Worm (Caenorhabditis elegans) whole organism, L1 larva: ENCODE data around the gene C31A11.13.
A peak's percentile ranks its signal among the peaks of the same experiment; 100 is the strongest.

ENCODE experiments used
- C16A3.4 ChIP-seq: fragments of 150-350 bp; optimal IDR thresholded peaks from 2 replicates; lab custom pipeline; 2014; ENCODE audit warnings: missing biosample characterization, missing genetic modification characterization
- C34B4.2 ChIP-seq: sonication (generic microtip); optimal IDR thresholded peaks from 2 replicates; lab custom pipeline; 2017; ENCODE audit warnings: mild to moderate bottlenecking, missing genetic modification characterization, missing compliant biosample characterization
- F16B12.6 ChIP-seq: fragments of 150-350 bp; optimal IDR thresholded peaks from 2 replicates; lab custom pipeline; 2014; ENCODE audit warnings: missing biosample characterization, missing genetic modification characterization
- Y116A8C.19 ChIP-seq: sonication (generic microtip); optimal IDR thresholded peaks from 2 replicates; lab custom pipeline; 2016; ENCODE audit warnings: missing compliant biosample characterization, missing genetic modification characterization, borderline replicate concordance
- ama-1 ChIP-seq: fragments of 150-350 bp; optimal IDR thresholded peaks from 2 replicates; lab custom pipeline; 2014
- blmp-1 ChIP-seq: fragments of 150-350 bp; optimal IDR thresholded peaks from 2 replicates; lab custom pipeline; 2014; ENCODE audit warnings: missing biosample characterization, missing genetic modification characterization
- ceh-82 ChIP-seq, 3 experiments: fragments of 150-350 bp in 1 of 3; sonication (generic microtip) in 2 of 3; optimal IDR thresholded peaks; 2 replicates each; lab custom pipeline; 2014 to 2017; ENCODE audit warnings: missing biosample characterization in 3 of 3, missing genetic modification characterization in 3 of 3
- ceh-90 ChIP-seq: sonication (generic microtip); optimal IDR thresholded peaks from 2 replicates; lab custom pipeline; 2016; ENCODE audit warnings: missing genetic modification characterization, missing compliant biosample characterization
- dpl-1 ChIP-seq, 3 experiments: fragments of 150-350 bp in 2 of 3; sonication (generic microtip) in 1 of 3; optimal IDR thresholded peaks; 2 replicates each; lab custom pipeline; 2014 to 2017; ENCODE audit warnings: missing biosample characterization in 3 of 3, missing genetic modification characterization in 3 of 3, missing genetic modification reagents in 3 of 3
- dsc-1 ChIP-seq: sonication (generic microtip); optimal IDR thresholded peaks from 2 replicates; lab custom pipeline; 2016; ENCODE audit warnings: mild to moderate bottlenecking, missing genetic modification characterization, missing compliant biosample characterization
- efl-1 ChIP-seq, 4 experiments: fragments of 150-350 bp; optimal IDR thresholded peaks in 3 of 4; peaks in 1 of 4; 1 replicate in 1 of 4; 2 replicates in 3 of 4; lab custom pipeline; 2014; ENCODE audit warnings: missing biosample characterization in 2 of 4, missing genetic modification characterization in 2 of 4, missing genetic modification reagents in 2 of 4
- egl-13 ChIP-seq: sonication (generic microtip); optimal IDR thresholded peaks from 2 replicates; lab custom pipeline; 2016; ENCODE audit warnings: missing genotype, missing genetic modification reagents, missing genetic modification characterization, missing compliant biosample characterization
- elt-2 ChIP-seq: sonication (generic microtip); optimal IDR thresholded peaks from 2 replicates; lab custom pipeline; 2016; ENCODE audit warnings: missing genetic modification characterization, mild to moderate bottlenecking, inconsistent platforms, missing compliant biosample characterization, missing genetic modification reagents
- fkh-10 ChIP-seq: sonication (generic microtip); optimal IDR thresholded peaks from 2 replicates; lab custom pipeline; 2017; ENCODE audit warnings: missing biosample characterization, missing genetic modification reagents, missing genetic modification characterization
- fkh-4 ChIP-seq: sonication (generic microtip); optimal IDR thresholded peaks from 2 replicates; lab custom pipeline; 2016; ENCODE audit warnings: missing compliant biosample characterization, missing genetic modification characterization, borderline replicate concordance
- fkh-8 ChIP-seq: sonication (generic microtip); optimal IDR thresholded peaks from 2 replicates; lab custom pipeline; 2016; ENCODE audit warnings: mild to moderate bottlenecking, missing genetic modification characterization, missing compliant biosample characterization
- grh-1 ChIP-seq: fragments of 200-800 bp; sonication (Bioruptor generic); IDR thresholded peaks from 2 replicates; pipeline ENCODE4 v1.3.6; 2022; ENCODE audit warnings: missing genetic modification reagents, missing genetic modification characterization, missing compliant biosample characterization
- jun-1 ChIP-seq: fragments of 150-350 bp; optimal IDR thresholded peaks from 2 replicates; lab custom pipeline; 2014; ENCODE audit warnings: missing biosample characterization, missing genetic modification reagents, missing genetic modification characterization
- lin-13 ChIP-seq: fragments of 150-350 bp; optimal IDR thresholded peaks from 2 replicates; lab custom pipeline; 2014; ENCODE audit warnings: missing biosample characterization, missing genetic modification reagents, missing genetic modification characterization
- lin-14 ChIP-seq: fragments of 200-800 bp; sonication (Bioruptor generic); optimal IDR thresholded peaks from 2 replicates; lab custom pipeline; 2018; ENCODE audit warnings: mild to moderate bottlenecking, missing genetic modification characterization, moderate library complexity, missing compliant biosample characterization
- lin-35 ChIP-seq, 2 experiments: fragments of 150-350 bp; optimal IDR thresholded peaks; 2 replicates each; lab custom pipeline; 2014; ENCODE audit warnings: missing biosample characterization in 2 of 2, missing genetic modification characterization in 2 of 2, missing genetic modification reagents in 2 of 2
- lin-39 ChIP-seq: fragments of 150-350 bp; optimal IDR thresholded peaks from 2 replicates; lab custom pipeline; 2014; ENCODE audit warnings: missing biosample characterization, missing genetic modification reagents, missing genetic modification characterization
- lir-3 ChIP-seq: sonication (generic microtip); optimal IDR thresholded peaks from 2 replicates; lab custom pipeline; 2016; ENCODE audit warnings: mild to moderate bottlenecking, missing genetic modification characterization, moderate library complexity, missing compliant biosample characterization; ENCODE audit not compliant: poor library complexity
- mab-9 ChIP-seq: fragments of 200-800 bp; sonication (Bioruptor generic); IDR thresholded peaks from 2 replicates; pipeline ENCODE4 v1.3.6; 2022; ENCODE audit warnings: missing genetic modification reagents, missing genetic modification characterization, missing compliant biosample characterization
- mdl-1 ChIP-seq, 2 experiments: fragments of 150-350 bp; optimal IDR thresholded peaks; 2 replicates each; lab custom pipeline; 2014 to 2017; ENCODE audit warnings: missing biosample characterization in 2 of 2, missing genetic modification characterization in 2 of 2, inconsistent platforms in 1 of 2
- mef-2 ChIP-seq: fragments of 150-350 bp; optimal IDR thresholded peaks from 2 replicates; lab custom pipeline; 2014; ENCODE audit warnings: missing biosample characterization, missing genetic modification characterization
- mep-1 ChIP-seq: fragments of 150-350 bp; optimal IDR thresholded peaks from 2 replicates; lab custom pipeline; 2014; ENCODE audit warnings: missing biosample characterization, missing genetic modification characterization
- nhr-12 ChIP-seq: sonication (generic microtip); optimal IDR thresholded peaks from 2 replicates; lab custom pipeline; 2017; ENCODE audit warnings: missing biosample characterization, missing genetic modification characterization
- nhr-47 ChIP-seq: sonication (generic microtip); optimal IDR thresholded peaks from 2 replicates; lab custom pipeline; 2016; ENCODE audit warnings: mild to moderate bottlenecking, missing genetic modification characterization, moderate library complexity, missing compliant biosample characterization
- nhr-76 ChIP-seq: sonication (generic microtip); optimal IDR thresholded peaks from 2 replicates; lab custom pipeline; 2017; ENCODE audit warnings: missing biosample characterization, missing genetic modification characterization
- nhr-85 ChIP-seq: sonication (generic microtip); peaks from one replicate; lab custom pipeline; 2016; ENCODE audit warnings: missing genetic modification characterization, inconsistent platforms, missing compliant biosample characterization
- pax-3 ChIP-seq: fragments of 200-800 bp; sonication (Bioruptor generic); optimal IDR thresholded peaks from 2 replicates; lab custom pipeline; 2018; ENCODE audit warnings: mild to moderate bottlenecking, missing genetic modification characterization, moderate library complexity, missing compliant biosample characterization
- skn-1 ChIP-seq: fragments of 150-350 bp; optimal IDR thresholded peaks from 2 replicates; lab custom pipeline; 2014; ENCODE audit warnings: missing biosample characterization, missing genetic modification characterization
- snpc-4 ChIP-seq: fragments of 150-350 bp; optimal IDR thresholded peaks from 2 replicates; lab custom pipeline; 2014; ENCODE audit warnings: missing biosample characterization, missing genetic modification characterization
- snu-23 ChIP-seq: sonication (generic microtip); optimal IDR thresholded peaks from 2 replicates; lab custom pipeline; 2016; ENCODE audit warnings: missing genetic modification characterization, missing compliant biosample characterization
- swsn-7 ChIP-seq: sonication (generic microtip); optimal IDR thresholded peaks from 2 replicates; lab custom pipeline; 2016; ENCODE audit warnings: missing genetic modification characterization, missing compliant biosample characterization
- tbx-2 ChIP-seq: sonication (generic microtip); optimal IDR thresholded peaks from 2 replicates; lab custom pipeline; 2016; ENCODE audit warnings: missing genetic modification characterization, missing compliant biosample characterization
- tlp-1 ChIP-seq: fragments of 150-350 bp; optimal IDR thresholded peaks from 2 replicates; lab custom pipeline; 2014; ENCODE audit warnings: missing biosample characterization, missing genetic modification characterization
- unc-130 ChIP-seq: fragments of 150-350 bp; optimal IDR thresholded peaks from 2 replicates; lab custom pipeline; 2017; ENCODE audit warnings: missing biosample characterization, missing genetic modification characterization, inconsistent platforms
- unc-30 ChIP-seq: sonication (generic microtip); optimal IDR thresholded peaks from 2 replicates; lab custom pipeline; 2017; ENCODE audit warnings: missing biosample characterization, missing genetic modification characterization
- unc-62 ChIP-seq: fragments of 150-350 bp; optimal IDR thresholded peaks from 2 replicates; lab custom pipeline; 2014; ENCODE audit warnings: missing biosample characterization, missing genetic modification reagents, missing genetic modification characterization
- unc-86 ChIP-seq: sonication (generic microtip); optimal IDR thresholded peaks from 2 replicates; lab custom pipeline; 2016; ENCODE audit warnings: missing genetic modification characterization, missing compliant biosample characterization
- xbp-1 ChIP-seq: sonication (generic microtip); optimal IDR thresholded peaks from 2 replicates; lab custom pipeline; 2016; ENCODE audit warnings: missing genetic modification characterization, missing compliant biosample characterization
- zag-1 ChIP-seq: fragments of 150-350 bp; optimal IDR thresholded peaks from 2 replicates; lab custom pipeline; 2014; ENCODE audit warnings: missing biosample characterization, missing genetic modification characterization
- zip-4 ChIP-seq: fragments of 200-800 bp; sonication (Bioruptor generic); optimal IDR thresholded peaks from 2 replicates; lab custom pipeline; 2018; ENCODE audit warnings: mild to moderate bottlenecking, missing genetic modification characterization, moderate library complexity, missing compliant biosample characterization
- ztf-11 ChIP-seq, 2 experiments: sonication (generic microtip); optimal IDR thresholded peaks; 2 replicates each; lab custom pipeline; 2016 to 2017; ENCODE audit warnings: missing genetic modification characterization in 2 of 2, missing biosample characterization in 1 of 2, missing compliant biosample characterization in 1 of 2

Gene C31A11.13

ce11 chrV:16302439-16302838 lies at the start of gene C31A11.13, which contains the start of gene oac-6:
C31A11.13 (minus strand) TSS chrV:16302551.
oac-6 (plus strand) TSS chrV:16302717.
- TF ChIP-seq ama-1 (lab: Kevin White, UChicago): no peak
- no peak for TF ChIP-seq lin-35 (GFP tag; optimal IDR thresholded peaks at IDR 0.05; lab: Kevin White, UChicago)
- peak; percentile 43 for TF ChIP-seq elt-2 (tag; lab: Kevin White, UChicago)
- no peak for TF ChIP-seq skn-1 (tag; lab: Kevin White, UChicago)
- TF ChIP-seq unc-30 (tag; lab: Kevin White, UChicago): no peak
- no peak for TF ChIP-seq nhr-47 (tag; lab: Kevin White, UChicago)
- no peak for TF ChIP-seq efl-1 (optimal IDR thresholded peaks at IDR 0.05; lab: Kevin White, UChicago)
- peak in 1 of 2 experiments; percentile 31 for TF ChIP-seq efl-1 (GFP tag; optimal IDR thresholded peaks at IDR 0.05 in 1 of 2; lab: Kevin White, UChicago)
- no peak for TF ChIP-seq tbx-2 (tag; lab: Kevin White, UChicago)
- TF ChIP-seq lin-39 (tag; lab: Kevin White, UChicago): no peak

ce11 chrV:16351757-16352156 lies 49.4 kb upstream of the C31A11.13 start:
- TF ChIP-seq dsc-1 (no peak), snpc-4 (tag; lab: Kevin White, UChicago) (peak; percentile 85)

- TF ChIP-seq lin-35 (GFP tag; optimal IDR thresholded peaks at IDR 0.05; lab: Kevin White, UChicago): peak; percentile 46 to 51
- TF ChIP-seq nhr-76 (tag; lab: Kevin White, UChicago): no peak
- peak; percentile 49 for TF ChIP-seq dsc-1
- TF ChIP-seq mep-1 (tag; lab: Kevin White, UChicago): peak; percentile 23
- TF ChIP-seq egl-13 (tag; lab: Kevin White, UChicago): no peak
- no peak for TF ChIP-seq tlp-1
- peak; percentile 48 for TF ChIP-seq snu-23
- TF ChIP-seq lin-14 (GFP tag; lab: Kevin White, UChicago): peak; percentile 89
- peak; percentile 22 for TF ChIP-seq pax-3 (tag; lab: Kevin White, UChicago)
- peak in 1 of 2 experiments; percentile 39 for TF ChIP-seq mdl-1 (tag; optimal IDR thresholded peaks at IDR 0.05; lab: Kevin White, UChicago)
- TF ChIP-seq fkh-4: no peak
- no peak for TF ChIP-seq ztf-11 (tag; optimal IDR thresholded peaks at IDR 0.05; lab: Kevin White, UChicago)
- no peak for TF ChIP-seq C16A3.4
- no peak for TF ChIP-seq zip-4
- no peak for TF ChIP-seq mef-2 (tag; lab: Kevin White, UChicago)
- TF ChIP-seq Y116A8C.19 (tag; lab: Kevin White, UChicago): no peak
- TF ChIP-seq ceh-90: no peak
- peak; percentile 39 for TF ChIP-seq elt-2 (tag; lab: Kevin White, UChicago)
- TF ChIP-seq efl-1 (optimal IDR thresholded peaks at IDR 0.05; lab: Kevin White, UChicago): peak; percentile 42 to 43
- peak; percentile 30 to 89 for TF ChIP-seq efl-1 (GFP tag; optimal IDR thresholded peaks at IDR 0.05 in 1 of 2; lab: Kevin White, UChicago)
- TF ChIP-seq tbx-2 (tag; lab: Kevin White, UChicago): peak; percentile 40
- peak in 2 of 3 experiments; percentile 7 to 72 for TF ChIP-seq ceh-82 (tag; optimal IDR thresholded peaks at IDR 0.05; lab: Kevin White, UChicago)
- peak; percentile 40 for TF ChIP-seq nhr-85
- TF ChIP-seq snpc-4 (tag; lab: Kevin White, UChicago): peak; percentile 28
- no peak for TF ChIP-seq nhr-12 (tag; lab: Kevin White, UChicago)
- TF ChIP-seq lin-13: no peak
- TF ChIP-seq unc-62 (GFP tag; lab: Kevin White, UChicago): no peak
- no peak for TF ChIP-seq grh-1 (GFP tag; lab: Robert Waterston, UW)
- TF ChIP-seq xbp-1 (tag; lab: Kevin White, UChicago): peak; percentile 11
- peak; percentile 39 for TF ChIP-seq unc-86
- no peak for TF ChIP-seq skn-1 (tag; lab: Kevin White, UChicago)
- TF ChIP-seq fkh-8 (tag; lab: Kevin White, UChicago): peak; percentile 87
- TF ChIP-seq fkh-10 (GFP tag; lab: Kevin White, UChicago): peak; percentile 6
- TF ChIP-seq lir-3 (tag; lab: Kevin White, UChicago): no peak
- TF ChIP-seq jun-1 (tag; lab: Kevin White, UChicago): peak; percentile 25
- TF ChIP-seq dpl-1 (GFP tag; optimal IDR thresholded peaks at IDR 0.05; lab: Kevin White, UChicago): peak in 2 of 3 experiments; percentile 28 to 40
- no peak for TF ChIP-seq blmp-1
- peak; percentile 67 for TF ChIP-seq nhr-47 (tag; lab: Kevin White, UChicago)
- TF ChIP-seq mab-9 (GFP tag; lab: Robert Waterston, UW): no peak
- peak; percentile 60 for TF ChIP-seq swsn-7 (tag; lab: Kevin White, UChicago)
- no peak for TF ChIP-seq zag-1
- TF ChIP-seq C34B4.2 (tag; lab: Kevin White, UChicago): no peak
- TF ChIP-seq F16B12.6 (tag; lab: Kevin White, UChicago): no peak
- no peak for TF ChIP-seq unc-130 (tag; lab: Kevin White, UChicago)
Observed at ce11 chrV:16350775-16351378, 48.5 kb upstream of the C31A11.13 start.
